Fruit fly (Drosophila melanogaster) whole organism, embryonic: Measurements from ENCODE around the gene CG11699.

ENCODE experiments used
- CG10267 ChIP-seq: fragments of 200-800 bp; sonication (Bioruptor generic); optimal IDR thresholded peaks from 2 replicates; lab custom pipeline; 2018; ENCODE audit warnings: missing biosample characterization, mild to moderate bottlenecking, missing genetic modification characterization, moderate library complexity
- CG11695 ChIP-seq: fragments of 200-800 bp; sonication (Bioruptor generic); IDR thresholded peaks from 3 replicates; pipeline ENCODE4 v1.3.6; 2022; ENCODE audit warnings: missing biosample characterization, missing genetic modification characterization
- CG1603 ChIP-seq: fragments of 200-800 bp; sonication (Bioruptor generic); optimal IDR thresholded peaks from 2 replicates; lab custom pipeline; 2019; ENCODE audit warnings: missing biosample characterization, mild to moderate bottlenecking, missing genetic modification characterization, moderate library complexity
- CG16813 ChIP-seq: fragments of 200-800 bp; sonication (Bioruptor generic); IDR thresholded peaks from 3 replicates; pipeline ENCODE4 v1.3.6; 2022; ENCODE audit warnings: missing biosample characterization, missing genetic modification characterization; ENCODE audit not compliant: partially characterized antibody
- CG2120 ChIP-seq: fragments of 200-800 bp; sonication (Bioruptor generic); optimal IDR thresholded peaks from 3 replicates; lab custom pipeline; 2016; ENCODE audit warnings: missing biosample characterization, missing genetic modification characterization
- CG3847 ChIP-seq: fragments of 200-800 bp; sonication (Bioruptor generic); IDR thresholded peaks from 2 replicates; pipeline ENCODE4 v1.3.6; 2022; ENCODE audit warnings: missing biosample characterization, missing genetic modification characterization
- CG4707 ChIP-seq: fragments of 200-800 bp; sonication (Bioruptor generic); optimal IDR thresholded peaks from 2 replicates; lab custom pipeline; 2018; ENCODE audit warnings: missing biosample characterization, mild to moderate bottlenecking, missing genetic modification characterization, moderate library complexity
- CG6654 ChIP-seq: fragments of 200-800 bp; sonication (Bioruptor generic); optimal IDR thresholded peaks from 2 replicates; lab custom pipeline; 2017; ENCODE audit warnings: missing biosample characterization, mild to moderate bottlenecking, missing genetic modification characterization
- CG7963 ChIP-seq: fragments of 200-800 bp; sonication (Bioruptor generic); IDR thresholded peaks from 3 replicates; pipeline ENCODE4 v1.3.6; 2022; ENCODE audit warnings: missing biosample characterization, missing genetic modification characterization; ENCODE audit not compliant: partially characterized antibody
- CG8290 ChIP-seq, 3 experiments: fragments of 200-800 bp; sonication (Bioruptor generic); optimal IDR thresholded peaks; 2 replicates each; lab custom pipeline; 2016 to 2019; ENCODE audit warnings: missing biosample characterization in 3 of 3, missing genetic modification characterization in 3 of 3, mild to moderate bottlenecking in 2 of 3, moderate library complexity in 1 of 3
- CG8388 ChIP-seq: fragments of 200-800 bp; sonication (Bioruptor generic); optimal IDR thresholded peaks from 2 replicates; lab custom pipeline; 2019; ENCODE audit warnings: missing biosample characterization, mild to moderate bottlenecking, missing genetic modification characterization, moderate library complexity
- CkIIα-i1 ChIP-seq: fragments of 200-800 bp; sonication (Bioruptor generic); IDR thresholded peaks from 2 replicates; pipeline ENCODE4 v1.3.6; 2022; ENCODE audit warnings: missing biosample characterization, missing genetic modification characterization
- CoRest ChIP-seq: fragments of 200-800 bp; sonication (Bioruptor generic); optimal IDR thresholded peaks from 3 replicates; lab custom pipeline; 2018; ENCODE audit warnings: missing biosample characterization, mild to moderate bottlenecking, missing genetic modification characterization, moderate library complexity
- CrebB ChIP-seq: fragments of 200-800 bp; sonication (Bioruptor generic); optimal IDR thresholded peaks from 3 replicates; lab custom pipeline; 2018; ENCODE audit warnings: missing biosample characterization, mild to moderate bottlenecking, missing genetic modification characterization
- E2f2 ChIP-seq: fragments of 200-800 bp; sonication (Bioruptor generic); IDR thresholded peaks from 2 replicates; pipeline ENCODE4 v1.3.6; 2022; ENCODE audit warnings: missing biosample characterization, missing genetic modification characterization
- MBD-R2 ChIP-seq: fragments of 200-800 bp; sonication (Bioruptor generic); IDR thresholded peaks from 2 replicates; pipeline ENCODE4 v1.3.6; 2022; ENCODE audit warnings: missing biosample characterization, missing genetic modification characterization
- MESR4 ChIP-seq: fragments of 200-800 bp; sonication (Bioruptor generic); optimal IDR thresholded peaks from 2 replicates; lab custom pipeline; 2018; ENCODE audit warnings: missing biosample characterization, mild to moderate bottlenecking, missing genetic modification characterization, moderate library complexity
- Med ChIP-seq: fragments of 200-800 bp; sonication (Bioruptor generic); peaks from one replicate; lab custom pipeline; 2016; ENCODE audit warnings: missing biosample characterization, missing genetic modification characterization, mild to moderate bottlenecking, inconsistent platforms, moderate library complexity
- Nf-YC ChIP-seq: fragments of 200-800 bp; optimal IDR thresholded peaks from 3 replicates; lab custom pipeline; 2019; ENCODE audit warnings: missing biosample characterization, mild to moderate bottlenecking, missing genetic modification characterization, moderate library complexity
- Pdp1 ChIP-seq, 2 experiments: fragments of 200-800 bp; sonication (Bioruptor generic); optimal IDR thresholded peaks; 3 replicates each; lab custom pipeline; 2016; ENCODE audit warnings: missing biosample characterization in 2 of 2, missing genetic modification characterization in 2 of 2, mild to moderate bottlenecking in 1 of 2, moderate library complexity in 1 of 2
- Rfx ChIP-seq: fragments of 200-800 bp; sonication (Bioruptor generic); IDR thresholded peaks from 2 replicates; pipeline ENCODE4 v1.3.6; 2022; ENCODE audit warnings: missing biosample characterization, missing genetic modification characterization
- Sry-β ChIP-seq: fragments of 200-800 bp; sonication (Bioruptor generic); optimal IDR thresholded peaks from 2 replicates; lab custom pipeline; 2018; ENCODE audit warnings: missing biosample characterization, mild to moderate bottlenecking, missing genetic modification characterization, moderate library complexity
- crp ChIP-seq, 2 experiments: fragments of 200-800 bp; sonication (Bioruptor generic); optimal IDR thresholded peaks; 2 replicates in 1 of 2; 3 replicates in 1 of 2; lab custom pipeline; 2017; ENCODE audit warnings: missing biosample characterization in 2 of 2, missing genetic modification characterization in 2 of 2, mild to moderate bottlenecking in 1 of 2, moderate library complexity in 1 of 2
- gfzf ChIP-seq: fragments of 200-800 bp; sonication (Bioruptor generic); optimal IDR thresholded peaks from 2 replicates; lab custom pipeline; 2016; ENCODE audit warnings: missing biosample characterization, mild to moderate bottlenecking, missing genetic modification characterization, moderate library complexity
- hkb ChIP-seq, 2 experiments: fragments of 200-800 bp in 1 of 2; fragments of >200 bp in 1 of 2; sonication (Bioruptor generic) in 1 of 2; IDR thresholded peaks in 1 of 2; optimal IDR thresholded peaks in 1 of 2; 2 replicates each; pipeline versions ENCODE4 v1.3.6 to Lab custom; 2017 to 2022; ENCODE audit warnings: missing biosample characterization in 1 of 2, missing genetic modification characterization in 1 of 2
- lilli ChIP-seq: fragments of 200-800 bp; sonication (Bioruptor generic); optimal IDR thresholded peaks from 3 replicates; lab custom pipeline; 2016; ENCODE audit warnings: missing biosample characterization, missing genetic modification characterization
- mam ChIP-seq: fragments of 200-800 bp; sonication (Bioruptor generic); optimal IDR thresholded peaks from 3 replicates; lab custom pipeline; 2016; ENCODE audit warnings: missing biosample characterization, missing genetic modification characterization
- onecut ChIP-seq: fragments of 200-800 bp; sonication (Bioruptor generic); IDR thresholded peaks from 2 replicates; pipeline ENCODE4 v1.3.6; 2022; ENCODE audit warnings: missing biosample characterization, missing genetic modification characterization
- prd ChIP-seq, 3 experiments: fragments of >200 bp in 2 of 3; fragments of 200-800 bp in 1 of 3; sonication (Bioruptor generic) in 1 of 3; optimal IDR thresholded peaks in 2 of 3; IDR thresholded peaks in 1 of 3; 2 replicates in 2 of 3; 3 replicates in 1 of 3; pipeline versions ENCODE4 v1.3.6 to Lab custom; 2017 to 2022; ENCODE audit warnings: missing biosample characterization in 1 of 3, missing genetic modification characterization in 1 of 3
- pzg ChIP-seq: fragments of 200-800 bp; sonication (Bioruptor generic); optimal IDR thresholded peaks from 3 replicates; lab custom pipeline; 2018; ENCODE audit warnings: missing biosample characterization, mild to moderate bottlenecking, missing genetic modification characterization, moderate library complexity
- ro ChIP-seq: fragments of 200-800 bp; sonication (Bioruptor generic); IDR thresholded peaks from 2 replicates; pipeline ENCODE4 v1.3.6; 2022; ENCODE audit warnings: missing biosample characterization, missing genetic modification characterization
- row ChIP-seq: fragments of 200-800 bp; sonication (Bioruptor generic); IDR thresholded peaks from 3 replicates; pipeline ENCODE4 v1.3.6; 2022; ENCODE audit warnings: missing biosample characterization, missing genetic modification characterization
- sisA ChIP-seq: fragments of 200-800 bp; sonication (Bioruptor generic); IDR thresholded peaks from 2 replicates; pipeline ENCODE4 v1.3.6; 2022; ENCODE audit warnings: missing biosample characterization, missing genetic modification characterization
- slbo ChIP-seq: fragments of 200-800 bp; sonication (Bioruptor generic); IDR thresholded peaks from 2 replicates; pipeline ENCODE4 v1.3.6; 2022; ENCODE audit warnings: missing biosample characterization, missing genetic modification characterization
- stwl ChIP-seq: fragments of 200-800 bp; sonication (Bioruptor generic); optimal IDR thresholded peaks from 3 replicates; lab custom pipeline; 2018; ENCODE audit warnings: missing biosample characterization, mild to moderate bottlenecking, missing genetic modification characterization, moderate library complexity
- sug ChIP-seq: fragments of 200-800 bp; optimal IDR thresholded peaks from 2 replicates; lab custom pipeline; 2019; ENCODE audit warnings: missing biosample characterization, mild to moderate bottlenecking, missing genetic modification characterization, moderate library complexity
- tll ChIP-seq, 2 experiments: fragments of 200-800 bp in 1 of 2; fragments of >200 bp in 1 of 2; sonication (Bioruptor generic) in 1 of 2; optimal IDR thresholded peaks; 2 replicates each; lab custom pipeline; 2017 to 2019; ENCODE audit warnings: missing biosample characterization in 2 of 2, missing genetic modification characterization in 2 of 2, mild to moderate bottlenecking in 1 of 2, moderate library complexity in 1 of 2
- wor ChIP-seq: fragments of 200-800 bp; sonication (Bioruptor generic); IDR thresholded peaks from 2 replicates; pipeline ENCODE4 v1.3.6; 2022; ENCODE audit warnings: missing biosample characterization, missing genetic modification characterization

The CG11699 gene

DNA sequence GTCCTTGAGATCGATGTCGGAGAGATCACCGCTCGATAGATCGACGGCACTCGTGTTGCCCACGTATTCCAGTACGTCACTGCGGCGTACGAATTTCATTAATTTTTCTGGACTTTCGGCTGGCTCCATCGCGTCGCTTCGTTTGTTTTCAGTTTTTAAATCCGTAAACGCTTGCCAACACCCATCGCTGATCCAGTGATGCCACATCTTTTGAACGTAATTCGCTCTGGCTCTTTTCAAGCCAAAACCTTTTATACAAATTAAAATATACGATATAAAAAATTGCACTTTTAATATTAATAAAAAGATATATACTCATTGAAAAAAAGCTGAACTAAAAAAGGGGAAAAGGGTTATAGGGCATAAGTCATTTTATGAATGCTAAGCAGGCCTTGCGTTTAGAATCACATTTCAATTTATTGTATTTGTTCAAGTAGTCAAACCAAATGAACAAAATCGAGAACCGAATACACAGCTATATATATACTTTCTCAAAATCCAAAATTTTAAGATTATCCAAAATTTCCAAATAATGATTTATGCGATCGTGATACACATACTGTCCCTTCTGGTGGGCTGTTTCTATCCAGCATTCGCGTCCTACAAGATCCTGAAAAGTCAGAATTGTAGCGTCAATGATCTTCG lies 2.0 kb downstream of the CG11699 start, which contains the start of the genes Kmn1 and Reepl1 (continued):
- TF ChIP-seq sug (tag; lab: Kevin White, UChicago) (no peak), sisA (GFP tag; lab: Robert Waterston, UW) (0 out of 2 replicates have a peak, but pooled peaks have one; percentile 15), ro (GFP tag; lab: Robert Waterston, UW) (no peak), CG8388 (GFP tag; lab: Kevin White, UChicago) (no peak), mam (peak; percentile 5), CrebB (no peak), stwl (tag; lab: Kevin White, UChicago) (peak; percentile 3)

DNA sequence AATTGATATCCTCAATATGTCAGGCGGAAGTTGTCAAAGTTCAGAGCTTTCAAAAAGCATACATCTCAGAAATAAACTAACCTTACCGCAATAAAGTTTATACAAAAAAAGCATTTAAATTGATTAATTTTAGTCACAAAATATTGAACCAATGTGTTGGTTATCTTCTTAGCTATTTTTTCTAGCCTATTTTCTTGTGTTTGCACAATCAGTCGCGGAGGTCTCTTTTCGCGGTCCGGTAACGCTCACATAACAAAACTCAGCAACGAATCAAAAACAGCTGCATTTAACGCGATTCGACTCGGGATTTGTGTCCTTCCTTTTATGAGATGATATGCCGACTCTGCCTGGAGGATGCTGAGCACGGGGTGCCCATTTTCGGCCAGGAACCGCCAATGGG lies 3.1 kb downstream of the CG11699 start, which contains the start of gene CG11696:
Gene CG11696 (plus strand): TSS at position 203 of the 400 bp plus-strand sequence.
- TF ChIP-seq MBD-R2 (peak; percentile 73; the same call in 1 of the 2 replicates), Rfx (GFP tag; lab: Robert Waterston, UW) (peak; percentile 31; the same call in 1 of the 2 replicates), wor (GFP tag; lab: Robert Waterston, UW) (no peak), CG3847 (peak; percentile 26; the same call in 1 of the 2 replicates), MESR4 (GFP tag; lab: Kevin White, UChicago) (peak; percentile 57), prd (optimal IDR thresholded peaks at IDR 0.05; lab: Kevin White, UChicago) (no peak), prd (GFP tag; IDR thresholded peaks at IDR 0.05; lab: Robert Waterston, UW) (peak; percentile 9; the same call in 1 of the 3 replicates), CG16813 (GFP tag; lab: Robert Waterston, UW) (no peak), pzg (GFP tag; lab: Kevin White, UChicago) (peak; percentile 21), tll (GFP tag; optimal IDR thresholded peaks at IDR 0.05; lab: Kevin White, UChicago) (no peak), E2f2 (no peak), CG8290 (GFP tag; optimal IDR thresholded peaks at IDR 0.05; lab: Kevin White, UChicago) (no peak), CG8290 (tag; optimal IDR thresholded peaks at IDR 0.05; lab: Kevin White, UChicago) (peak in 1 of 2 experiments; percentile 25), CG10267 (tag; lab: Kevin White, UChicago) (peak; percentile 24), CkIIα-i1 (no peak), row (peak; percentile 57), Nf-YC (peak; percentile 4), gfzf (peak; percentile 22), Pdp1 (GFP tag; optimal IDR thresholded peaks at IDR 0.05; lab: Kevin White, UChicago) (peak in 1 of 2 experiments; percentile 57), hkb (optimal IDR thresholded peaks at IDR 0.05; lab: Kevin White, UChicago) (no peak), hkb (GFP tag; IDR thresholded peaks at IDR 0.05; lab: Robert Waterston, UW) (no peak), CG4707 (GFP tag; lab: Kevin White, UChicago) (no peak), CG1603 (peak; percentile 16), Med (peak; percentile 52), CG7963 (no peak), CoRest (no peak), slbo (GFP tag; lab: Robert Waterston, UW) (peak; percentile 60), CG2120 (GFP tag; lab: Kevin White, UChicago) (peak; percentile 10), onecut (no peak), CG11695 (GFP tag; lab: Robert Waterston, UW) (no peak), Sry-β (peak; percentile 83), lilli (GFP tag; lab: Kevin White, UChicago) (peak; percentile 3), crp (GFP tag; optimal IDR thresholded peaks at IDR 0.05; lab: Kevin White, UChicago) (peak in 1 of 2 experiments; percentile 61), CG6654 (GFP tag; lab: Kevin White, UChicago) (no peak)
